Fruit fly (Drosophila melanogaster) whole organism, prepupa: ENCODE data around the gene RpS19b.

Experiments used
- Blimp-1 ChIP-seq: fragments of 200-800 bp; sonication (Bioruptor generic); optimal IDR thresholded peaks from 3 replicates; lab custom pipeline; 2017; ENCODE audit warnings: missing biosample characterization, missing genetic modification characterization, mild to moderate bottlenecking, moderate library complexity, missing genetic modification reagents
- CG10631 ChIP-seq: fragments of 200-800 bp; sonication (Bioruptor generic); optimal IDR thresholded peaks from 2 replicates; lab custom pipeline; 2016; ENCODE audit warnings: missing biosample characterization, missing genetic modification characterization
- CG10669 ChIP-seq: fragments of 200-800 bp; sonication (Bioruptor generic); optimal IDR thresholded peaks from 3 replicates; lab custom pipeline; 2018; ENCODE audit warnings: missing biosample characterization, mild to moderate bottlenecking, missing genetic modification characterization, moderate library complexity
- CG11902 ChIP-seq: fragments of 200-800 bp; sonication (Bioruptor generic); optimal IDR thresholded peaks from 3 replicates; lab custom pipeline; 2016; ENCODE audit warnings: missing biosample characterization, missing genetic modification characterization
- CG15336 ChIP-seq: fragments of 200-800 bp; sonication (Bioruptor generic); IDR thresholded peaks from 2 replicates; pipeline ENCODE4 v1.3.6; 2022; ENCODE audit warnings: missing biosample characterization, missing genetic modification characterization
- CG16779 ChIP-seq: fragments of 200-800 bp; sonication (Bioruptor generic); optimal IDR thresholded peaks from 3 replicates; lab custom pipeline; 2017; ENCODE audit warnings: missing biosample characterization, mild to moderate bottlenecking, missing genetic modification characterization
- CG3032 ChIP-seq: fragments of 200-800 bp; optimal IDR thresholded peaks from 2 replicates; lab custom pipeline; 2019; ENCODE audit warnings: missing biosample characterization, mild to moderate bottlenecking, missing genetic modification characterization, moderate library complexity
- CG31627 ChIP-seq: fragments of 200-800 bp; sonication (Bioruptor generic); optimal IDR thresholded peaks from 3 replicates; lab custom pipeline; 2016; ENCODE audit warnings: missing biosample characterization, missing genetic modification characterization
- CG34406 ChIP-seq: fragments of 200-800 bp; sonication (Bioruptor generic); optimal IDR thresholded peaks from 3 replicates; lab custom pipeline; 2016; ENCODE audit warnings: missing biosample characterization, missing genetic modification characterization
- CG4318 ChIP-seq: fragments of 200-800 bp; sonication (Bioruptor generic); optimal IDR thresholded peaks from 3 replicates; lab custom pipeline; 2017; ENCODE audit warnings: missing biosample characterization, mild to moderate bottlenecking, missing genetic modification characterization
- CG6163 ChIP-seq: fragments of 200-800 bp; sonication (Bioruptor generic); IDR thresholded peaks from 3 replicates; pipeline ENCODE4 v1.3.6; 2022; ENCODE audit warnings: missing biosample characterization, missing genetic modification characterization
- CG6276 ChIP-seq: fragments of 200-800 bp; sonication (Bioruptor generic); optimal IDR thresholded peaks from 2 replicates; lab custom pipeline; 2017; ENCODE audit warnings: missing biosample characterization, mild to moderate bottlenecking, missing genetic modification characterization
- CG6792 ChIP-seq: fragments of 200-800 bp; sonication (Bioruptor generic); optimal IDR thresholded peaks from 3 replicates; lab custom pipeline; 2016; ENCODE audit warnings: missing biosample characterization, missing genetic modification characterization
- CG6808 ChIP-seq: fragments of 200-800 bp; sonication (Bioruptor generic); optimal IDR thresholded peaks from 3 replicates; lab custom pipeline; 2017; ENCODE audit warnings: missing biosample characterization, missing genetic modification characterization, mild to moderate bottlenecking, moderate library complexity, missing genetic modification reagents
- CG6854 ChIP-seq: fragments of 200-800 bp; sonication (Bioruptor generic); optimal IDR thresholded peaks from 2 replicates; lab custom pipeline; 2017; ENCODE audit warnings: missing biosample characterization, mild to moderate bottlenecking, missing genetic modification characterization
- CG8119 ChIP-seq: fragments of 200-800 bp; sonication (Bioruptor generic); IDR thresholded peaks from 3 replicates; pipeline ENCODE4 v1.3.6; 2022; ENCODE audit warnings: missing biosample characterization, missing genetic modification characterization
- CG8319 ChIP-seq: fragments of 200-800 bp; sonication (Bioruptor generic); optimal IDR thresholded peaks from 3 replicates; lab custom pipeline; 2016; ENCODE audit warnings: missing biosample characterization, missing genetic modification characterization
- CG8632 ChIP-seq: fragments of 200-800 bp; sonication (Bioruptor generic); optimal IDR thresholded peaks from 3 replicates; lab custom pipeline; 2016; ENCODE audit warnings: missing biosample characterization, missing genetic modification characterization
- CG9139 ChIP-seq: fragments of 200-800 bp; sonication (Bioruptor generic); optimal IDR thresholded peaks from 3 replicates; lab custom pipeline; 2017; ENCODE audit warnings: missing biosample characterization, mild to moderate bottlenecking, missing genetic modification characterization
- Eip75B ChIP-seq: fragments of 200-800 bp; sonication (Bioruptor generic); optimal IDR thresholded peaks from 3 replicates; lab custom pipeline; 2016; ENCODE audit warnings: missing biosample characterization, missing genetic modification characterization
- Eip93F ChIP-seq: fragments of 200-800 bp; sonication (Bioruptor generic); optimal IDR thresholded peaks from 2 replicates; lab custom pipeline; 2016; ENCODE audit warnings: missing biosample characterization, mild to moderate bottlenecking, missing genetic modification characterization
- Ets21C ChIP-seq: fragments of 200-800 bp; sonication (Bioruptor generic); optimal IDR thresholded peaks from 3 replicates; lab custom pipeline; 2016; ENCODE audit warnings: missing biosample characterization, missing genetic modification characterization
- Ets96B ChIP-seq: fragments of 200-800 bp; optimal IDR thresholded peaks from 2 replicates; lab custom pipeline; 2019; ENCODE audit warnings: missing biosample characterization, mild to moderate bottlenecking, missing genetic modification characterization, moderate library complexity
- Gug ChIP-seq: fragments of 200-800 bp; sonication (Bioruptor generic); IDR thresholded peaks from 2 replicates; pipeline ENCODE4 v1.3.6; 2022; ENCODE audit warnings: missing biosample characterization, missing genetic modification characterization
- Hr39 ChIP-seq: fragments of 200-800 bp; sonication (Bioruptor generic); optimal IDR thresholded peaks from 2 replicates; lab custom pipeline; 2016; ENCODE audit warnings: missing biosample characterization, missing genetic modification characterization
- Hr4 ChIP-seq: fragments of 200-800 bp; sonication (Bioruptor generic); optimal IDR thresholded peaks from 3 replicates; lab custom pipeline; 2016; ENCODE audit warnings: missing biosample characterization, missing genetic modification characterization
- Lpt ChIP-seq: fragments of 200-800 bp; sonication (Bioruptor generic); optimal IDR thresholded peaks from 3 replicates; lab custom pipeline; 2016; ENCODE audit warnings: missing biosample characterization, missing genetic modification characterization
- Met ChIP-seq: fragments of 200-800 bp; sonication (Bioruptor generic); optimal IDR thresholded peaks from 3 replicates; lab custom pipeline; 2016; ENCODE audit warnings: missing biosample characterization, missing genetic modification characterization
- OdsH ChIP-seq: fragments of 200-800 bp; sonication (Bioruptor generic); optimal IDR thresholded peaks from 3 replicates; lab custom pipeline; 2016; ENCODE audit warnings: missing biosample characterization, missing genetic modification characterization
- Smox ChIP-seq: fragments of 200-800 bp; sonication (Bioruptor generic); optimal IDR thresholded peaks from 3 replicates; lab custom pipeline; 2016; ENCODE audit warnings: missing biosample characterization, missing genetic modification characterization
- Sox14 ChIP-seq: fragments of 200-800 bp; sonication (Bioruptor generic); optimal IDR thresholded peaks from 3 replicates; lab custom pipeline; 2016; ENCODE audit warnings: missing biosample characterization, missing genetic modification characterization
- Sox15 ChIP-seq: fragments of 200-800 bp; sonication (Bioruptor generic); optimal IDR thresholded peaks from 3 replicates; lab custom pipeline; 2016; ENCODE audit warnings: missing biosample characterization, missing genetic modification characterization
- achi ChIP-seq: fragments of 200-800 bp; sonication (Bioruptor generic); optimal IDR thresholded peaks from 3 replicates; lab custom pipeline; 2016; ENCODE audit warnings: missing biosample characterization, missing genetic modification characterization
- cyc ChIP-seq: fragments of 200-800 bp; sonication (Bioruptor generic); optimal IDR thresholded peaks from 3 replicates; lab custom pipeline; 2016; ENCODE audit warnings: missing biosample characterization, missing genetic modification characterization
- dsx ChIP-seq: fragments of 200-800 bp; optimal IDR thresholded peaks from 3 replicates; lab custom pipeline; 2019; ENCODE audit warnings: missing biosample characterization, mild to moderate bottlenecking, missing genetic modification characterization, moderate library complexity; ENCODE audit not compliant: poor library complexity, severe bottlenecking
- eg ChIP-seq: fragments of 200-800 bp; sonication (Bioruptor generic); IDR thresholded peaks from 3 replicates; pipeline ENCODE4 v1.3.6; 2022; ENCODE audit warnings: missing biosample characterization, missing genetic modification characterization
- esn ChIP-seq: fragments of 200-800 bp; sonication (Bioruptor generic); optimal IDR thresholded peaks from 2 replicates; lab custom pipeline; 2016; ENCODE audit warnings: missing biosample characterization, mild to moderate bottlenecking, missing genetic modification characterization, moderate library complexity
- fd59A ChIP-seq: fragments of 200-800 bp; sonication (Bioruptor generic); optimal IDR thresholded peaks from 2 replicates; lab custom pipeline; 2017; ENCODE audit warnings: missing biosample characterization, mild to moderate bottlenecking, missing genetic modification characterization, missing genetic modification reagents
- fkh ChIP-seq: fragments of 200-800 bp; sonication (Bioruptor generic); optimal IDR thresholded peaks from 3 replicates; lab custom pipeline; 2017; ENCODE audit warnings: missing biosample characterization, mild to moderate bottlenecking, missing genetic modification characterization, moderate library complexity
- lz ChIP-seq: fragments of 200-800 bp; sonication (Bioruptor generic); optimal IDR thresholded peaks from 3 replicates; lab custom pipeline; 2016; ENCODE audit warnings: missing biosample characterization, missing genetic modification characterization
- net ChIP-seq: fragments of 200-800 bp; sonication (Bioruptor generic); optimal IDR thresholded peaks from 3 replicates; lab custom pipeline; 2016; ENCODE audit warnings: missing biosample characterization, missing genetic modification characterization
- salr ChIP-seq, 2 experiments: fragments of 200-800 bp; sonication (Bioruptor generic); optimal IDR thresholded peaks; 3 replicates each; lab custom pipeline; 2016 to 2018; ENCODE audit warnings: missing biosample characterization in 2 of 2, missing genetic modification characterization in 2 of 2, mild to moderate bottlenecking in 1 of 2
- spab ChIP-seq: fragments of 200-800 bp; sonication (Bioruptor generic); optimal IDR thresholded peaks from 2 replicates; lab custom pipeline; 2017; ENCODE audit warnings: missing biosample characterization, mild to moderate bottlenecking, missing genetic modification characterization, missing genetic modification reagents
- ss ChIP-seq, 2 experiments: fragments of 200-800 bp; sonication (Bioruptor generic); optimal IDR thresholded peaks; 2 replicates in 1 of 2; 3 replicates in 1 of 2; lab custom pipeline; 2017 to 2018; ENCODE audit warnings: mild to moderate bottlenecking in 2 of 2, missing biosample characterization in 2 of 2, missing genetic modification characterization in 2 of 2, moderate library complexity in 1 of 2
- svp ChIP-seq: fragments of 200-800 bp; sonication (Bioruptor generic); peaks from one replicate; lab custom pipeline; 2016; ENCODE audit warnings: missing biosample characterization, missing genetic modification characterization
- topi ChIP-seq: fragments of 200-800 bp; sonication (Bioruptor generic); optimal IDR thresholded peaks from 3 replicates; lab custom pipeline; 2016; ENCODE audit warnings: missing biosample characterization, missing genetic modification characterization

RpS19b gene

DNA sequence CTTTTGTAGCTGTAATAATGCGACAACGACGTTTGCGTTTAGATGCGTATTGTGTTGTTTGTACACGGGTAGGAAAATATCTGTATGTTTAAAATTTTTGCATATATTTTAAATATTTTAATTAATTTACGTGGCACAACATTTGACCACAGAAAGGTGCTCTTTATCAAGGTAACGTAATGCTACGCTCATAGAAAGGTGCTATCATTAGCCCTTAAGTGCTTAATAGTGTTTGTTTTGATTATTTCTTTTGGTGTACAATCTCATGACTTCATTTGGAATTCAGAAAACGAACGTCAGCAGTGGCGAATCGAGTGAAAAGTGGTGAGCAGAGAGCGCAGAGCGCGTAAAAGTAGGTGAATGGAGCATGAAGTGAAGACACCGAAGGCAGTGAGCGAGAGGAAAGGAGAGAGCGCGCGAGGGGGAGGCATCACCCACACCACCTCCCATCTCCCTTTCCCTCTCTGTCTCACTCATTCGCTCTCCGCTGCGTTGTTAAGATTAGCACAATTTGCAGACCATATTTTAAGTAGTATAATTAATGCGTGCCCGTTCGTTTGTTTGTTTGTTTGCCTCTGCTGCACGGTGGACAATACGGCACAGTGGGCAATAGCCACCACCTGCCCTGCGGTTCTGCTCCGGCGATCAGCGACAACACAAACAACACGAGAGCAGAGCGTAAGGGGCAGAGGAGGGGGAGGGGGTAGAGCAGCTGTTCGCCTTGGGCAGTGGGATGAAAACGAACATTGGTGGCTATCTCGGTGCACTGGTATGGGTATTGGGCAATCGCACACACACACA, 11.4 kb downstream of the RpS19b start (continued):
- peak; percentile 26 for TF ChIP-seq CG6792 (GFP tag; lab: Kevin White, UChicago)
- peak; percentile 12 for TF ChIP-seq CG34406 (GFP tag; lab: Kevin White, UChicago)
- no peak for TF ChIP-seq CG9139

DNA sequence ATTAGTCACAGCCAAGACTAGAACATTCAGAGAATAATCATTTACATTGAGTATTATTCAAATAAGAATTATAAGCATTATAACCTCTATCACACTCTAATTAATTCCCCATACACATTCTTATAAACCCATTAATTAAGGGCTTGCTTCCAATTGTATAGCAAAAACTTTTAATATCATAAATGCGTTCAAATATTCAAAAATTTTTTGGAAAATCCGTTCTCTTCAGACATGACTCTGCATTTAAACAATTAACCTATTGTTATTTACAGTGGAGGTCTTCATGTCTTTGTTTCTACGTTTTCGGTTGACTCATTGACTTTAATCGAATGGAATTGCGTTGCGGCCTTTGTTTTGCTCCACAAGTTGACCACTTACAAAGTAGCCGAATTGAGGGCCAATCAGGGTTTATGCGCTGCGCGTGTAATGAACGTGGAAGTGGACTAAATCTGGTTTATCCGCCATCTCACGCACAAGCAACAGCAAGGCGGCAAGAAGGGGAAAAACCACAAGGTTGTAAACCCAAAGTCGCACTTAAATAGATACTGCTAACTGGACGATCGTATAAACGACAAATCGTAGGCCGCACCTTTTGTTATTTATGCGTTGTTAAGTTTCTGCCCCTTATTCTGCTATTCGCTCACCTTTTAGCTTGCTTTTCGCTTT, 12.3 kb downstream of the RpS19b start:
- TF ChIP-seq Lpt (GFP tag; lab: Kevin White, UChicago) (no peak), Sox15 (peak; percentile 41), Hr39 (GFP tag; lab: Kevin White, UChicago) (peak; percentile 74), CG9139 (no peak), Blimp-1 (no peak), CG8119 (GFP tag; lab: Robert Waterston, UW) (peak; percentile 37; the same call in 2 of the 3 replicates), CG11902 (peak; percentile 12), Gug (GFP tag; lab: Robert Waterston, UW) (peak; percentile 23), topi (peak; percentile 74), achi (GFP tag; lab: Kevin White, UChicago) (peak; percentile 32), CG34406 (GFP tag; lab: Kevin White, UChicago) (peak; percentile 45), Met (GFP tag; lab: Kevin White, UChicago) (peak; percentile 24), Smox (GFP tag; lab: Kevin White, UChicago) (peak; percentile 31), CG31627 (peak; percentile 58), fkh (GFP tag; lab: Kevin White, UChicago) (no peak), CG6808 (peak; percentile 49), lz (GFP tag; lab: Kevin White, UChicago) (peak; percentile 64), CG10631 (GFP tag; lab: Kevin White, UChicago) (peak; percentile 14), svp (GFP tag; lab: Kevin White, UChicago) (peak; percentile 79), CG4318 (GFP tag; lab: Kevin White, UChicago) (no peak), net (peak; percentile 11), salr (GFP tag; optimal IDR thresholded peaks at IDR 0.05; lab: Kevin White, UChicago) (peak in 1 of 2 experiments; percentile 59), CG10669 (GFP tag; lab: Kevin White, UChicago) (peak; percentile 50), esn (GFP tag; lab: Kevin White, UChicago) (peak; percentile 71), Eip75B (GFP tag; lab: Kevin White, UChicago) (peak; percentile 6), cyc (GFP tag; lab: Kevin White, UChicago) (peak; percentile 43), Hr4 (GFP tag; lab: Kevin White, UChicago) (no peak), CG8632 (GFP tag; lab: Kevin White, UChicago) (peak; percentile 10), CG6276 (GFP tag; lab: Kevin White, UChicago) (no peak), CG3032 (tag; lab: Kevin White, UChicago) (peak; percentile 26), Ets96B (peak; percentile 37), CG16779 (tag; lab: Kevin White, UChicago) (no peak), eg (peak; percentile 74), Eip93F (GFP tag; lab: Kevin White, UChicago) (peak; percentile 39), Ets21C (GFP tag; lab: Kevin White, UChicago) (peak; percentile 2), Sox14 (GFP tag; lab: Kevin White, UChicago) (peak; percentile 78), ss (GFP tag; optimal IDR thresholded peaks at IDR 0.05; lab: Kevin White, UChicago) (peak; percentile 13 to 55), spab (GFP tag; lab: Kevin White, UChicago) (no peak), fd59A (GFP tag; lab: Kevin White, UChicago) (peak; percentile 23), CG6792 (GFP tag; lab: Kevin White, UChicago) (peak; percentile 22), OdsH (no peak), CG6163 (peak; percentile 80), CG6854 (GFP tag; lab: Kevin White, UChicago) (no peak), CG8319 (GFP tag; lab: Kevin White, UChicago) (no peak), CG15336 (GFP tag; lab: Robert Waterston, UW) (peak; percentile 26; the same call in 1 of the 2 replicates), dsx (peak; percentile 99)
